Fruit fly (Drosophila melanogaster) whole organism, embryonic: Measurements from ENCODE around the gene CG3040.

Experiments used
- Asciz ChIP-seq: fragments of 200-800 bp; sonication (Bioruptor generic); optimal IDR thresholded peaks from 2 replicates; lab custom pipeline; 2017; ENCODE audit warnings: missing biosample characterization, mild to moderate bottlenecking, missing genetic modification characterization, missing genetic modification reagents
- Bgb ChIP-seq: fragments of 200-800 bp; sonication (Bioruptor generic); IDR thresholded peaks from 2 replicates; pipeline ENCODE4 v1.3.6; 2022; ENCODE audit warnings: missing biosample characterization, missing genetic modification characterization; ENCODE audit not compliant: partially characterized antibody
- CG11723 ChIP-seq: fragments of 200-800 bp; sonication (Bioruptor generic); optimal IDR thresholded peaks from 2 replicates; lab custom pipeline; 2017; ENCODE audit warnings: missing biosample characterization, mild to moderate bottlenecking, missing genetic modification characterization
- CG13296 ChIP-seq: fragments of 200-800 bp; sonication (Bioruptor generic); optimal IDR thresholded peaks from 3 replicates; lab custom pipeline; 2018; ENCODE audit warnings: missing biosample characterization, mild to moderate bottlenecking, missing genetic modification characterization
- CG15073 ChIP-seq: fragments of 200-800 bp; sonication (Bioruptor generic); optimal IDR thresholded peaks from 2 replicates; lab custom pipeline; 2016; ENCODE audit warnings: missing biosample characterization, missing genetic modification characterization
- CG1602 ChIP-seq: fragments of 200-800 bp; sonication (Bioruptor generic); optimal IDR thresholded peaks from 3 replicates; lab custom pipeline; 2016; ENCODE audit warnings: missing biosample characterization, missing genetic modification characterization
- CG16813 ChIP-seq: fragments of 200-800 bp; sonication (Bioruptor generic); IDR thresholded peaks from 3 replicates; pipeline ENCODE4 v1.3.6; 2022; ENCODE audit warnings: missing biosample characterization, missing genetic modification characterization; ENCODE audit not compliant: partially characterized antibody
- CG17385 ChIP-seq: fragments of 200-800 bp; sonication (Bioruptor generic); optimal IDR thresholded peaks from 3 replicates; lab custom pipeline; 2018; ENCODE audit warnings: missing biosample characterization, mild to moderate bottlenecking, missing genetic modification characterization
- CG17568 ChIP-seq: fragments of 200-800 bp; sonication (Bioruptor generic); optimal IDR thresholded peaks from 2 replicates; lab custom pipeline; 2018; ENCODE audit warnings: missing biosample characterization, mild to moderate bottlenecking, missing genetic modification characterization, moderate library complexity
- CG18262 ChIP-seq: fragments of 200-800 bp; optimal IDR thresholded peaks from 3 replicates; lab custom pipeline; 2019; ENCODE audit warnings: missing biosample characterization, mild to moderate bottlenecking, missing genetic modification characterization, moderate library complexity
- CG18476 ChIP-seq: fragments of 200-800 bp; sonication (Bioruptor generic); optimal IDR thresholded peaks from 2 replicates; lab custom pipeline; 2016; ENCODE audit warnings: missing biosample characterization, mild to moderate bottlenecking, missing genetic modification characterization
- CG2678 ChIP-seq: fragments of 200-800 bp; sonication (Bioruptor generic); optimal IDR thresholded peaks from 3 replicates; lab custom pipeline; 2019; ENCODE audit warnings: missing biosample characterization, mild to moderate bottlenecking, missing genetic modification characterization, moderate library complexity
- CG4424 ChIP-seq: fragments of 200-800 bp; sonication (Bioruptor generic); optimal IDR thresholded peaks from 3 replicates; lab custom pipeline; 2016; ENCODE audit warnings: missing biosample characterization, missing genetic modification characterization
- CG4730 ChIP-seq: fragments of 200-800 bp; sonication (Bioruptor generic); IDR thresholded peaks from 2 replicates; pipeline ENCODE4 v1.3.6; 2022; ENCODE audit warnings: missing biosample characterization, missing genetic modification characterization
- CG4854 ChIP-seq: fragments of 200-800 bp; sonication (Bioruptor generic); optimal IDR thresholded peaks from 2 replicates; lab custom pipeline; 2016; ENCODE audit warnings: missing biosample characterization, missing genetic modification characterization, inconsistent platforms
- CG6272 ChIP-seq: fragments of 200-800 bp; sonication (Bioruptor generic); IDR thresholded peaks from 2 replicates; pipeline ENCODE4 v1.3.6; 2022; ENCODE audit warnings: missing biosample characterization, missing genetic modification characterization
- CG8359 ChIP-seq: fragments of 200-800 bp; sonication (Bioruptor generic); optimal IDR thresholded peaks from 2 replicates; lab custom pipeline; 2017; ENCODE audit warnings: missing biosample characterization, mild to moderate bottlenecking, missing genetic modification characterization, borderline replicate concordance
- CoRest ChIP-seq: fragments of 200-800 bp; sonication (Bioruptor generic); optimal IDR thresholded peaks from 3 replicates; lab custom pipeline; 2018; ENCODE audit warnings: missing biosample characterization, mild to moderate bottlenecking, missing genetic modification characterization, moderate library complexity
- Dp ChIP-seq: fragments of 200-800 bp; sonication (Bioruptor generic); optimal IDR thresholded peaks from 2 replicates; lab custom pipeline; 2018; ENCODE audit warnings: missing biosample characterization, mild to moderate bottlenecking, missing genetic modification characterization, moderate library complexity
- Dref ChIP-seq: fragments of 200-800 bp; sonication (Bioruptor generic); IDR thresholded peaks from 2 replicates; pipeline ENCODE4 v1.3.6; 2022; ENCODE audit warnings: missing biosample characterization, missing genetic modification characterization
- E2f2 ChIP-seq: fragments of 200-800 bp; sonication (Bioruptor generic); IDR thresholded peaks from 2 replicates; pipeline ENCODE4 v1.3.6; 2022; ENCODE audit warnings: missing biosample characterization, missing genetic modification characterization
- H2.0 ChIP-seq: fragments of 200-800 bp; sonication (Bioruptor generic); IDR thresholded peaks from 2 replicates; pipeline ENCODE4 v1.3.6; 2022; ENCODE audit warnings: missing biosample characterization, missing genetic modification characterization
- Hand ChIP-seq: fragments of 200-800 bp; sonication (Bioruptor generic); optimal IDR thresholded peaks from 2 replicates; lab custom pipeline; 2017; ENCODE audit warnings: mild to moderate bottlenecking, missing biosample characterization, missing genetic modification reagents, missing genetic modification characterization
- Med ChIP-seq: fragments of 200-800 bp; sonication (Bioruptor generic); peaks from one replicate; lab custom pipeline; 2016; ENCODE audit warnings: missing biosample characterization, missing genetic modification characterization, mild to moderate bottlenecking, inconsistent platforms, moderate library complexity
- Nf-YB ChIP-seq: fragments of 200-800 bp; sonication (Bioruptor generic); optimal IDR thresholded peaks from 3 replicates; lab custom pipeline; 2019; ENCODE audit warnings: missing biosample characterization, mild to moderate bottlenecking, missing genetic modification characterization, moderate library complexity
- Side ChIP-seq: fragments of 200-800 bp; sonication (Bioruptor generic); optimal IDR thresholded peaks from 2 replicates; lab custom pipeline; 2016; ENCODE audit warnings: missing biosample characterization, missing genetic modification characterization
- Sry-β ChIP-seq: fragments of 200-800 bp; sonication (Bioruptor generic); optimal IDR thresholded peaks from 2 replicates; lab custom pipeline; 2018; ENCODE audit warnings: missing biosample characterization, mild to moderate bottlenecking, missing genetic modification characterization, moderate library complexity
- Ssrp ChIP-seq: fragments of 200-800 bp; sonication (Bioruptor generic); optimal IDR thresholded peaks from 2 replicates; lab custom pipeline; 2018; ENCODE audit warnings: missing biosample characterization, mild to moderate bottlenecking, missing genetic modification characterization, moderate library complexity
- al ChIP-seq: fragments of 200-800 bp; sonication (Bioruptor generic); IDR thresholded peaks from 2 replicates; pipeline ENCODE4 v1.3.6; 2022; ENCODE audit warnings: missing biosample characterization, missing genetic modification characterization
- az2 ChIP-seq: fragments of 200-800 bp; sonication (Bioruptor generic); optimal IDR thresholded peaks from 3 replicates; lab custom pipeline; 2016; ENCODE audit warnings: missing biosample characterization, missing genetic modification characterization
- crol ChIP-seq: fragments of 200-800 bp; sonication (Bioruptor generic); IDR thresholded peaks from 2 replicates; pipeline ENCODE4 v1.3.6; 2022; ENCODE audit warnings: missing biosample characterization, missing genetic modification characterization
- da ChIP-seq: fragments of 200-800 bp; sonication (Bioruptor generic); optimal IDR thresholded peaks from 2 replicates; lab custom pipeline; 2016; ENCODE audit warnings: missing biosample characterization, missing genetic modification characterization
- emc ChIP-seq: fragments of 200-800 bp; sonication (Bioruptor generic); optimal IDR thresholded peaks from 2 replicates; lab custom pipeline; 2016; ENCODE audit warnings: missing biosample characterization, missing genetic modification characterization
- gcm ChIP-seq: fragments of 200-800 bp; sonication (Bioruptor generic); optimal IDR thresholded peaks from 2 replicates; lab custom pipeline; 2019; ENCODE audit warnings: missing biosample characterization, mild to moderate bottlenecking, missing genetic modification characterization, moderate library complexity
- gro ChIP-seq: fragments of 200-800 bp; sonication (Bioruptor generic); optimal IDR thresholded peaks from 2 replicates; lab custom pipeline; 2016; ENCODE audit warnings: missing biosample characterization, missing genetic modification characterization
- gsb ChIP-seq: fragments of 200-800 bp; sonication (Bioruptor generic); IDR thresholded peaks from 2 replicates; pipeline ENCODE4 v1.3.6; 2022; ENCODE audit warnings: missing biosample characterization, missing genetic modification characterization
- ken ChIP-seq: fragments of 200-800 bp; sonication (Bioruptor generic); IDR thresholded peaks from 3 replicates; pipeline ENCODE4 v1.3.6; 2022; ENCODE audit warnings: missing biosample characterization, missing genetic modification characterization
- nau ChIP-seq: fragments of 200-800 bp; sonication (Bioruptor generic); optimal IDR thresholded peaks from 3 replicates; lab custom pipeline; 2017; ENCODE audit warnings: missing biosample characterization, mild to moderate bottlenecking, missing genetic modification characterization, missing genetic modification reagents
- odd ChIP-seq: fragments of 200-800 bp; sonication (Bioruptor generic); optimal IDR thresholded peaks from 2 replicates; lab custom pipeline; 2017; ENCODE audit warnings: missing biosample characterization, mild to moderate bottlenecking, missing genetic modification characterization
- otp ChIP-seq: fragments of 200-800 bp; sonication (Bioruptor generic); IDR thresholded peaks from 3 replicates; pipeline ENCODE4, ENCODE4 v1.3.6; 2022; ENCODE audit warnings: missing biosample characterization, missing genetic modification characterization
- pho ChIP-seq: fragments of 200-800 bp; sonication (Bioruptor generic); optimal IDR thresholded peaks from 2 replicates; lab custom pipeline; 2016; ENCODE audit warnings: missing biosample characterization, missing genetic modification characterization
- ro ChIP-seq: fragments of 200-800 bp; sonication (Bioruptor generic); IDR thresholded peaks from 2 replicates; pipeline ENCODE4 v1.3.6; 2022; ENCODE audit warnings: missing biosample characterization, missing genetic modification characterization
- sc ChIP-seq, 3 experiments: fragments of >200 bp in 2 of 3; fragments of 200-800 bp in 1 of 3; sonication (Bioruptor generic) in 1 of 3; optimal IDR thresholded peaks; 2 replicates in 2 of 3; 3 replicates in 1 of 3; lab custom pipeline; 2017; ENCODE audit warnings: mild to moderate bottlenecking in 1 of 3, missing biosample characterization in 1 of 3, missing genetic modification characterization in 1 of 3, missing genetic modification reagents in 1 of 3
- sob ChIP-seq: fragments of 200-800 bp; sonication (Bioruptor generic); IDR thresholded peaks from 2 replicates; pipeline ENCODE4 v1.3.6; 2022; ENCODE audit warnings: missing biosample characterization, missing genetic modification characterization
- trem ChIP-seq: fragments of 200-800 bp; optimal IDR thresholded peaks from 3 replicates; lab custom pipeline; 2019; ENCODE audit warnings: missing biosample characterization, mild to moderate bottlenecking, missing genetic modification characterization, moderate library complexity
- vnd ChIP-seq: fragments of 200-800 bp; sonication (Bioruptor generic); IDR thresholded peaks from 3 replicates; pipeline ENCODE4 v1.3.6; 2022; ENCODE audit warnings: missing biosample characterization, missing genetic modification characterization; ENCODE audit not compliant: partially characterized antibody
- zf30C ChIP-seq: fragments of 200-800 bp; sonication (Bioruptor generic); optimal IDR thresholded peaks from 3 replicates; lab custom pipeline; 2018; ENCODE audit warnings: missing biosample characterization, mild to moderate bottlenecking, missing genetic modification characterization
- zfh1 ChIP-seq: fragments of 200-800 bp; sonication (Bioruptor generic); IDR thresholded peaks from 3 replicates; pipeline ENCODE4 v1.3.6; 2022; ENCODE audit warnings: missing biosample characterization, missing genetic modification characterization

CG3040 gene

DNA sequence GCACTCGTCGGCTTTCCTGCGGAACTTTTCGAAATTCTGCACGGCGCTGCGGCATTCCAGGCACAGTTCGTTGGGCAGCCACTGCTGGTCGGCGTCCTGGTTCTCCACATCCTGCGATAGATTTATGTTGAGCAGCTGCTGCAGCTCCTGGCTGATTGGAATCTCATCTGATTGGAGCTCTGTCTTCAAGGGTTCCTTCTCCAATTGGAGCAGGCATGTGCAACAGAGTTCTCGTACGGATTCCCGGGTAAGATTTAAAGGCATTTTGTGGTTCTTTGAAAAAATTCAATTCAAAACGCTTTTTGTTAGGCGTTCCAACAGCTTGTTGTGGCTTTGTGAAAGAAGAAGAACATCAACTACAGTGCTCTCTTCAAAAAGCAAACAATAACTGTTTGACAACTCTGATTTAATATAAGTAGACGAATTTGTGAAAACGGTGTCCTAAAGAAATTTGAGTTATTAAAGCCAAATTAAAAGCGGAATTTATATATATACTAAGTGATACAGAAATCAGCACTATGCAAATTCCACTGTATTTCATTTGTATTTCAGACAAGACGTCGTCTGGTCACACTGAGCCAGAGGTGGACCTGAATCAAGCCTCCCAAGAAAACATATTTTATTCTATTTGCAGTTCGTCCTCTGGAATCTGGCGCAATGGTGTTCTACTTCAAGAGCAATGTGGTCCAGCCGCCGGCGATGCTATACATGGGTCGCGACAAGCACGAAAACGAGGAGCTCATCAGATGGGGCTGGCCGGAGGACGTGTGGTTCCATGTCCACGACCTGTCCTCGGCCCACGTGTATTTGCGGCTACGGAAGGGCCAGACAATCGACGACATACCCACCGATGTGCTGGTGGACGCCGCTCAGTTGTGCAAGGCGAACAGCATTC is 40.4 kb upstream of the CG3040 start, which contains the start of the genes CG3032 and CG4593 (continued):
- peak; percentile 86 for TF ChIP-seq H2.0 (GFP tag; lab: Robert Waterston, UW)
- TF ChIP-seq sc (optimal IDR thresholded peaks at IDR 0.05; lab: Kevin White, UChicago), result no peak
- no peak for TF ChIP-seq sc (GFP tag; optimal IDR thresholded peaks at IDR 0.05; lab: Kevin White, UChicago)
- TF ChIP-seq CG11723, result peak; percentile 24
- TF ChIP-seq CG6272 (GFP tag; lab: Robert Waterston, UW), result peak; percentile 87
- TF ChIP-seq Sry-β, result no peak
- TF ChIP-seq CG4730 (GFP tag; lab: Robert Waterston, UW), result peak; percentile 90
- TF ChIP-seq CoRest, result peak; percentile 81
- TF ChIP-seq ken, result peak; percentile 91
- peak; percentile 53; the same call in 1 of the 2 replicates for TF ChIP-seq ro (GFP tag; lab: Robert Waterston, UW)
- 0 out of 3 replicates have a peak, but pooled peaks have one; percentile 60 for TF ChIP-seq otp
- TF ChIP-seq da (GFP tag; lab: Kevin White, UChicago), result no peak
- peak; percentile 81 for TF ChIP-seq pho (GFP tag; lab: Kevin White, UChicago)
- peak; percentile 69 for TF ChIP-seq CG18476 (GFP tag; lab: Kevin White, UChicago)
- TF ChIP-seq CG1602 (GFP tag; lab: Kevin White, UChicago), result peak; percentile 74
- TF ChIP-seq CG13296, result peak; percentile 71
- TF ChIP-seq emc (GFP tag; lab: Kevin White, UChicago), result peak; percentile 38
- TF ChIP-seq CG18262 (tag; lab: Kevin White, UChicago), result peak; percentile 76
- peak; percentile 31 for TF ChIP-seq nau (GFP tag; lab: Kevin White, UChicago)
- peak; percentile 42 for TF ChIP-seq gcm (GFP tag; lab: Kevin White, UChicago)
- peak; percentile 87 for TF ChIP-seq al (GFP tag; lab: Robert Waterston, UW)
- TF ChIP-seq CG16813 (GFP tag; lab: Robert Waterston, UW), result no peak
- TF ChIP-seq Asciz (GFP tag; lab: Kevin White, UChicago), result peak; percentile 37
- TF ChIP-seq CG2678, result peak; percentile 86
- TF ChIP-seq CG4424 (GFP tag; lab: Kevin White, UChicago), result peak; percentile 66
- peak; percentile 88 for TF ChIP-seq zfh1
- no peak for TF ChIP-seq vnd (GFP tag; lab: Robert Waterston, UW)
- TF ChIP-seq sob (GFP tag; lab: Robert Waterston, UW), result peak; percentile 91
- TF ChIP-seq Dref (GFP tag; lab: Robert Waterston, UW), result peak; percentile 38
- peak; percentile 69 for TF ChIP-seq CG17568 (GFP tag; lab: Kevin White, UChicago)
- TF ChIP-seq Nf-YB (GFP tag; lab: Kevin White, UChicago), result peak; percentile 47
- peak; percentile 87 for TF ChIP-seq gsb (GFP tag; lab: Robert Waterston, UW)
- TF ChIP-seq Hand (GFP tag; lab: Kevin White, UChicago), result peak; percentile 40
- peak; percentile 81 for TF ChIP-seq az2 (GFP tag; lab: Kevin White, UChicago)
- no peak for TF ChIP-seq zf30C (GFP tag; lab: Kevin White, UChicago)
- no peak for TF ChIP-seq Bgb (GFP tag; lab: Robert Waterston, UW)
- TF ChIP-seq CG4854 (GFP tag; lab: Kevin White, UChicago), result peak; percentile 61
- peak; percentile 62 for TF ChIP-seq Side (GFP tag; lab: Kevin White, UChicago)
- TF ChIP-seq Med (GFP tag; lab: Kevin White, UChicago), result peak; percentile 95
- peak; percentile 68 for TF ChIP-seq Ssrp (tag; lab: Kevin White, UChicago)
- TF ChIP-seq odd, result no peak
- no peak for TF ChIP-seq CG15073 (GFP tag; lab: Kevin White, UChicago)
- TF ChIP-seq Dp (GFP tag; lab: Kevin White, UChicago), result peak; percentile 28
- TF ChIP-seq crol (GFP tag; lab: Robert Waterston, UW), result no peak
- TF ChIP-seq E2f2 (GFP tag; lab: Robert Waterston, UW), result peak; percentile 66
- TF ChIP-seq CG8359, result no peak
- peak; percentile 68 for TF ChIP-seq trem
- peak; percentile 72 for TF ChIP-seq gro (GFP tag; lab: Kevin White, UChicago)
- peak; percentile 93 for TF ChIP-seq CG17385
